Fruit fly (Drosophila melanogaster) whole organism, adult: Measurements from ENCODE around the gene CG32832.

ENCODE experiments used
- CG14711 ChIP-seq: fragments of 200-800 bp; sonication (Bioruptor generic); optimal IDR thresholded peaks from 2 replicates; lab custom pipeline; 2018; ENCODE audit warnings: missing biosample characterization, mild to moderate bottlenecking, missing genetic modification characterization, moderate library complexity
- toe ChIP-seq: fragments of 200-800 bp; sonication (Bioruptor generic); optimal IDR thresholded peaks from 2 replicates; lab custom pipeline; 2016; ENCODE audit warnings: missing biosample characterization, missing genetic modification characterization

dm6 chr2L:16837672-16838071 is 41.4 kb downstream of the CG32832 start, which contains the start of the genes SclA and SclB:
- TF ChIP-seq CG14711 (tag; lab: Kevin White, UChicago) (no peak), toe (GFP tag; lab: Kevin White, UChicago) (no peak)
